Worm (Caenorhabditis elegans): ENCODE results near the gene ced-7.

ce11 chrIII:9559381-9559881, 20.5 kb downstream of the ced-7 start, which contains the start of gene C48B4.7:
- TF ChIP-seq snpc-4 (tag; optimal IDR thresholded peaks at IDR 0.05) (no peak), zag-1 (tag; optimal IDR thresholded peaks at IDR 0.05) (no peak), R02D3.7 (tag; optimal IDR thresholded peaks at IDR 0.05) (no peak), ama-1 (optimal IDR thresholded peaks at IDR 0.05) (no peak), nhr-237 (tag; optimal IDR thresholded peaks at IDR 0.05) (no peak), nhr-11 (tag; optimal IDR thresholded peaks at IDR 0.05) (no peak), mab-5 (tag; optimal IDR thresholded peaks at IDR 0.05) (no peak), nhr-25 (tag; optimal IDR thresholded peaks at IDR 0.05) (no peak)

Data from whole organism, L2 larva.